Fruit fly (Drosophila melanogaster) whole organism, pupa: Measurements from ENCODE around the gene Sirt2.

Experiments
- CG10348 ChIP-seq: fragments of 200-800 bp; sonication (Bioruptor generic); IDR thresholded peaks from 2 replicates; pipeline ENCODE4 v1.3.6; 2022; ENCODE audit warnings: missing biosample characterization, missing genetic modification characterization
- CG13204 ChIP-seq: fragments of 200-800 bp; sonication (Bioruptor generic); optimal IDR thresholded peaks from 2 replicates; lab custom pipeline; 2018; ENCODE audit warnings: missing biosample characterization, mild to moderate bottlenecking, missing genetic modification characterization, moderate library complexity
- CG14655 ChIP-seq: fragments of 200-800 bp; sonication (Bioruptor generic); optimal IDR thresholded peaks from 3 replicates; lab custom pipeline; 2017; ENCODE audit warnings: mild to moderate bottlenecking, missing biosample characterization, missing genetic modification reagents, missing genetic modification characterization
- CG34367 ChIP-seq: fragments of 200-800 bp; sonication (Bioruptor generic); optimal IDR thresholded peaks from 2 replicates; lab custom pipeline; 2018; ENCODE audit warnings: missing biosample characterization, mild to moderate bottlenecking, missing genetic modification characterization
- CG4496 ChIP-seq: fragments of 200-800 bp; sonication (Bioruptor generic); IDR thresholded peaks from 3 replicates; pipeline ENCODE4 v1.3.6; 2022; ENCODE audit warnings: missing biosample characterization, missing genetic modification characterization
- CG8301 ChIP-seq: fragments of 200-800 bp; sonication (Bioruptor generic); optimal IDR thresholded peaks from 2 replicates; lab custom pipeline; 2018; ENCODE audit warnings: missing biosample characterization, mild to moderate bottlenecking, missing genetic modification characterization
- EcR ChIP-seq: fragments of 200-800 bp; sonication (Bioruptor generic); optimal IDR thresholded peaks from 3 replicates; lab custom pipeline; 2019; ENCODE audit warnings: missing biosample characterization, missing genetic modification characterization, mild to moderate bottlenecking, moderate library complexity, missing genetic modification reagents
- Pif1A ChIP-seq: fragments of 200-800 bp; sonication (Bioruptor generic); optimal IDR thresholded peaks from 3 replicates; lab custom pipeline; 2016; ENCODE audit warnings: missing biosample characterization, missing genetic modification characterization
- Pif1B ChIP-seq: fragments of 200-800 bp; sonication (Bioruptor generic); optimal IDR thresholded peaks from 3 replicates; lab custom pipeline; 2016; ENCODE audit warnings: missing biosample characterization, missing genetic modification characterization
- Snoo ChIP-seq: fragments of 200-800 bp; sonication (Bioruptor generic); optimal IDR thresholded peaks from 3 replicates; lab custom pipeline; 2017; ENCODE audit warnings: missing biosample characterization, mild to moderate bottlenecking, missing genetic modification characterization, inconsistent platforms
- gl ChIP-seq: fragments of 200-800 bp; sonication (Bioruptor generic); optimal IDR thresholded peaks from 2 replicates; lab custom pipeline; 2018; ENCODE audit warnings: missing biosample characterization, mild to moderate bottlenecking, missing genetic modification characterization

DNA sequence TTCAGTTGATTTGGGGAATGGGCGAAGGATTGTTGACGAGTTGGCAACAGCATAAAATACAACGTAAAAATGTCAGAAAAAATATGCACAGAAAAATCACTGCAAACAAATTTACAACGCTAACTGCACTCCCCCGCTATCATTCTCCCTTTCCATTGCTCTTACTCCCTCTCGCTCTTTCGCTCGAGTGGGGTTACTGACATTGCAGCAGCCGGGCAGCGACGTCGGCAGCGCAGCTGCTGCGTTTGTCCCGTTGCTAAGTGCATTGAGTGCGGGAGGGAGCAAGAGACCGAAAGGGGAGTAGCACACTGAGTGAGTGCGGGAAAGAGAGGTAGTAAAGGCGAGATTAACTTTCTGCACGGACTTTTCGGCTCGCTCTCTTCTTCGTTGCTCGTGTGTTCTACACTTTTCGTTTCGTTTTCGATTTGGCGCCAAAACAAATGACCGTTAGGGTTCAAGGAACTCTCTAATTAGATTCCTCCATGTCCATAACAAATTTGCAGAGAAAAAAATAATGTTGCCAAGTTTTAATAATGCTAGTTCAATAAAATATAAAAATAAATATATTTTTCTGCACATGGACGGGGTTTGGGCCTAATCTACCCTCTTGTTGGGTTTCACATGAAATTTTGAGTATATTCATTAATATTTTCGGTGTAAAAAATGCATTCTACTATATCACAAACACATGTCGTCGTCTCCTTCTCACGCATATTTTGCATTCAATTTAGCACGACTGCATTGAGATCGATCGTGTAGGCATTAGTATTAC, 43.9 kb upstream of the Sirt2 start:
- TF ChIP-seq CG14655 (GFP tag; lab: Kevin White, UChicago): peak; percentile 87
- peak; percentile 27 for TF ChIP-seq CG13204 (GFP tag; lab: Kevin White, UChicago)
- TF ChIP-seq CG10348: 0 out of 2 replicates have a peak, but pooled peaks have one; percentile 31
- peak; percentile 99 for TF ChIP-seq EcR (GFP tag; lab: Kevin White, UChicago)
- TF ChIP-seq CG34367 (tag; lab: Kevin White, UChicago): peak; percentile 53
- TF ChIP-seq Pif1B: peak; percentile 67
- TF ChIP-seq Snoo (tag; lab: Kevin White, UChicago): peak; percentile 3
- peak; percentile 85 for TF ChIP-seq CG4496 (GFP tag; lab: Robert Waterston, UW)
- TF ChIP-seq CG8301 (tag; lab: Kevin White, UChicago): peak; percentile 81
- TF ChIP-seq Pif1A: peak; percentile 67
- TF ChIP-seq gl (tag; lab: Kevin White, UChicago): no peak
